Worm (Caenorhabditis elegans): Measurements from ENCODE around the gene lin-15A.

DNA sequence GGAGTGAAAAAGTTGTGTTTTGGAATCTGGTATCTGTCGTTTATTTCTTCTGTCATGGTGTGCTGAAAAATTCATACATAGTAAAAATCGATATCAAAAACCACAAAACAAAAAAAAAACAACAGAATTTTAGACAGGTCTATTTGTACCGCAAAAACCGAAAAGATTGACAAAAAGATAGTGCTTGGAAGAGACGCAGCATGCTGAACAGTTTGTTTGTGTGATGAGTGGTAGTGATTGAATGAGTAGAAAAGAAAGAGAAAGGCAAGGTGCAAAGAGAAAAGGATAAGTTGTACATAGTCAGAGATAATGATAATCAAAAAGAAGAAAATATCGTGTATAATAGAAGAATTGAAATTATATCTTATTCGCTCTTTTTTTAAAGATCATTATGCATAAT lies 40.9 kb downstream of the lin-15A start, which contains the start of gene Y7A5A.2:
- TF ChIP-seq nhr-237 (tag; optimal IDR thresholded peaks at IDR 0.05) (no peak), sma-3 (GFP tag; optimal IDR thresholded peaks at IDR 0.05) (no peak), skn-1 (tag; optimal IDR thresholded peaks at IDR 0.05) (no peak), ztf-1 (GFP tag; conservative IDR thresholded peaks at IDR 0.05) (no peak), aly-2 (tag; optimal IDR thresholded peaks at IDR 0.05) (no peak), ceh-82 (tag; optimal IDR thresholded peaks at IDR 0.05) (no peak)

Measured in whole organism, L2 larva.